Worm (Caenorhabditis elegans) whole organism, young adult: ENCODE measurements around the gene Y66H1A.5.

Experiments used
- B0035.1 ChIP-seq: sonication (generic microtip); optimal IDR thresholded peaks from 2 replicates; lab custom pipeline; 2016; ENCODE audit warnings: missing genetic modification characterization, mild to moderate bottlenecking, missing compliant biosample characterization, missing genotype, missing genetic modification reagents
- B0336.3 ChIP-seq: fragments of 200-800 bp; sonication (Bioruptor generic); IDR thresholded peaks from 2 replicates; pipeline ENCODE4 v1.3.6; 2022; ENCODE audit warnings: missing genetic modification characterization, missing compliant biosample characterization
- C17E4.6 ChIP-seq: fragments of 200-800 bp; sonication (Bioruptor generic); IDR thresholded peaks from 2 replicates; pipeline ENCODE4 v1.3.6; 2022; ENCODE audit warnings: missing genetic modification reagents, missing genetic modification characterization, missing compliant biosample characterization
- F57A8.1 ChIP-seq: fragments of 200-800 bp; sonication (Bioruptor generic); optimal IDR thresholded peaks from 2 replicates; lab custom pipeline; 2018; ENCODE audit warnings: mild to moderate bottlenecking, missing genetic modification characterization, moderate library complexity, missing compliant biosample characterization
- F57C9.4 ChIP-seq: sonication (generic microtip); optimal IDR thresholded peaks from 2 replicates; lab custom pipeline; 2017; ENCODE audit warnings: mild to moderate bottlenecking, missing genetic modification characterization, missing compliant biosample characterization
- K11D2.4 ChIP-seq: fragments of 200-800 bp; sonication (Bioruptor generic); IDR thresholded peaks from 2 replicates; pipeline ENCODE4 v1.3.6; 2022; ENCODE audit warnings: missing genetic modification reagents, missing genetic modification characterization, missing compliant biosample characterization
- K12H6.12 ChIP-seq: fragments of 200-800 bp; sonication (Bioruptor generic); optimal IDR thresholded peaks from 2 replicates; lab custom pipeline; 2018; ENCODE audit warnings: mild to moderate bottlenecking, missing genetic modification characterization, missing compliant biosample characterization
- T26A5.8 ChIP-seq: sonication (generic microtip); optimal IDR thresholded peaks from 2 replicates; lab custom pipeline; 2016; ENCODE audit warnings: missing genetic modification characterization, missing compliant biosample characterization
- Y53F4B.3 ChIP-seq: fragments of 200-800 bp; sonication (Bioruptor generic); IDR thresholded peaks from 2 replicates; pipeline ENCODE4 v1.3.6; 2022; ENCODE audit warnings: missing genetic modification reagents, missing genetic modification characterization, missing compliant biosample characterization
- Y79H2A.3 ChIP-seq: fragments of 200-800 bp; sonication (Bioruptor generic); conservative IDR thresholded peaks from 2 replicates; pipeline ENCODE4 v1.3.6; 2022; ENCODE audit warnings: missing genetic modification reagents, missing genetic modification characterization, missing compliant biosample characterization
- Y95B8A.8 ChIP-seq: fragments of 200-800 bp; sonication (Bioruptor generic); IDR thresholded peaks from 2 replicates; pipeline ENCODE4 v1.3.6; 2022; ENCODE audit warnings: missing genetic modification reagents, missing genetic modification characterization, missing compliant biosample characterization
- ZK185.1 ChIP-seq: sonication (generic microtip); optimal IDR thresholded peaks from 2 replicates; lab custom pipeline; 2016; ENCODE audit warnings: mild to moderate bottlenecking, missing genetic modification characterization, missing compliant biosample characterization; ENCODE audit not compliant: poor library complexity, severe bottlenecking
- ama-1 ChIP-seq, 3 experiments: fragments of 150-350 bp in 1 of 3; sonication (generic microtip) in 2 of 3; optimal IDR thresholded peaks; 2 replicates each; lab custom pipeline; 2014 to 2018; ENCODE audit warnings: missing biosample characterization in 2 of 3, missing genetic modification characterization in 2 of 3, missing genetic modification reagents in 2 of 3
- aptf-2 ChIP-seq: fragments of 200-800 bp; sonication (Bioruptor generic); conservative IDR thresholded peaks from 2 replicates; pipeline ENCODE4 v1.3.6; 2022; ENCODE audit warnings: missing genetic modification reagents, missing genetic modification characterization, missing compliant biosample characterization
- athp-1 ChIP-seq: sonication (generic microtip); optimal IDR thresholded peaks from 2 replicates; lab custom pipeline; 2017; ENCODE audit warnings: mild to moderate bottlenecking, missing genetic modification characterization, missing compliant biosample characterization
- attf-3 ChIP-seq: fragments of 200-800 bp; sonication (Bioruptor generic); conservative IDR thresholded peaks from 2 replicates; pipeline ENCODE4 v1.3.6; 2022; ENCODE audit warnings: missing genetic modification reagents, missing genetic modification characterization, missing compliant biosample characterization
- ccch-3 ChIP-seq: fragments of 200-800 bp; sonication (Bioruptor generic); optimal IDR thresholded peaks from 2 replicates; lab custom pipeline; 2018; ENCODE audit warnings: mild to moderate bottlenecking, missing genetic modification characterization, missing compliant biosample characterization
- cebp-1 ChIP-seq, 2 experiments: fragments of 200-800 bp in 1 of 2; sonication (Bioruptor generic) in 1 of 2; sonication (generic microtip) in 1 of 2; IDR thresholded peaks in 1 of 2; optimal IDR thresholded peaks in 1 of 2; 2 replicates each; pipeline versions ENCODE4 v1.3.6 to Lab custom; 2017 to 2022; ENCODE audit warnings: missing compliant biosample characterization in 2 of 2, missing genetic modification characterization in 2 of 2, mild to moderate bottlenecking in 1 of 2, missing genetic modification reagents in 1 of 2, moderate library complexity in 1 of 2
- cebp-2 ChIP-seq: fragments of 200-800 bp; sonication (Bioruptor generic); IDR thresholded peaks from 2 replicates; pipeline ENCODE4 v1.3.6; 2022; ENCODE audit warnings: missing genetic modification characterization, missing compliant biosample characterization
- ceh-100 ChIP-seq: fragments of 200-800 bp; sonication (Bioruptor generic); IDR thresholded peaks from 2 replicates; pipeline ENCODE4 v1.3.6; 2022; ENCODE audit warnings: missing genetic modification reagents, missing genetic modification characterization, missing compliant biosample characterization
- ceh-40 ChIP-seq: fragments of 200-800 bp; sonication (Bioruptor generic); IDR thresholded peaks from 2 replicates; pipeline ENCODE4 v1.3.6; 2022; ENCODE audit warnings: missing genetic modification characterization, missing compliant biosample characterization
- ceh-58 ChIP-seq: fragments of 200-800 bp; sonication (Bioruptor generic); IDR thresholded peaks from 2 replicates; pipeline ENCODE4 v1.3.6; 2022; ENCODE audit warnings: missing genetic modification characterization, missing compliant biosample characterization
- ceh-91 ChIP-seq: fragments of 200-800 bp; sonication (Bioruptor generic); IDR thresholded peaks from 2 replicates; pipeline ENCODE4 v1.3.6; 2022; ENCODE audit warnings: missing genetic modification reagents, missing genetic modification characterization, missing compliant biosample characterization
- ets-4 ChIP-seq: fragments of 200-800 bp; sonication (Bioruptor generic); optimal IDR thresholded peaks from 2 replicates; lab custom pipeline; 2018; ENCODE audit warnings: mild to moderate bottlenecking, missing genetic modification characterization, missing compliant biosample characterization
- him-1 ChIP-seq: sonication (generic microtip); optimal IDR thresholded peaks from 2 replicates; lab custom pipeline; 2016; ENCODE audit warnings: missing genotype, missing genetic modification reagents, missing genetic modification characterization, missing compliant biosample characterization
- lag-1 ChIP-seq: fragments of 200-800 bp; sonication (Bioruptor generic); IDR thresholded peaks from 2 replicates; pipeline ENCODE4 v1.3.6; 2022; ENCODE audit warnings: missing genetic modification reagents, missing genetic modification characterization, missing compliant biosample characterization
- lin-40 ChIP-seq: sonication (generic microtip); optimal IDR thresholded peaks from 2 replicates; lab custom pipeline; 2016; ENCODE audit warnings: missing genetic modification characterization, mild to moderate bottlenecking, missing compliant biosample characterization, missing genotype, missing genetic modification reagents
- lin-54 ChIP-seq: fragments of 200-800 bp; sonication (Bioruptor generic); optimal IDR thresholded peaks from 2 replicates; lab custom pipeline; 2018; ENCODE audit warnings: mild to moderate bottlenecking, missing genetic modification characterization, missing compliant biosample characterization
- lir-1 ChIP-seq: fragments of 200-800 bp; sonication (Bioruptor generic); conservative IDR thresholded peaks from 2 replicates; pipeline ENCODE4 v1.3.6; 2022; ENCODE audit warnings: missing genetic modification reagents, missing genetic modification characterization, missing compliant biosample characterization
- lsy-27 ChIP-seq: sonication (generic microtip); optimal IDR thresholded peaks from 2 replicates; lab custom pipeline; 2017; ENCODE audit warnings: missing genetic modification characterization, mild to moderate bottlenecking, missing compliant biosample characterization, antibody characterized with exemption, missing genotype, borderline replicate concordance; ENCODE audit not compliant: insufficient read depth
- madf-6 ChIP-seq: fragments of 200-800 bp; sonication (Bioruptor generic); IDR thresholded peaks from 2 replicates; pipeline ENCODE4 v1.3.6; 2022; ENCODE audit warnings: missing genetic modification reagents, missing genetic modification characterization, missing compliant biosample characterization
- mcd-1 ChIP-seq: fragments of 200-800 bp; sonication (Bioruptor generic); IDR thresholded peaks from 2 replicates; pipeline ENCODE4 v1.3.6; 2022; ENCODE audit warnings: missing genetic modification reagents, missing genetic modification characterization, missing compliant biosample characterization
- mxl-1 ChIP-seq: sonication (generic microtip); optimal IDR thresholded peaks from 2 replicates; lab custom pipeline; 2016; ENCODE audit warnings: missing genetic modification characterization, missing compliant biosample characterization
- nfya-1 ChIP-seq: sonication (generic microtip); optimal IDR thresholded peaks from 2 replicates; lab custom pipeline; 2017; ENCODE audit warnings: antibody characterized with exemption, missing compliant biosample characterization, missing genetic modification characterization, borderline replicate concordance; ENCODE audit not compliant: insufficient read depth
- nfyb-1 ChIP-seq: fragments of 200-800 bp; sonication (Bioruptor generic); IDR thresholded peaks from 2 replicates; pipeline ENCODE4 v1.3.6; 2022; ENCODE audit warnings: missing genetic modification reagents, missing genetic modification characterization, missing compliant biosample characterization
- nhr-179 ChIP-seq: sonication (generic microtip); optimal IDR thresholded peaks from 2 replicates; lab custom pipeline; 2016; ENCODE audit warnings: mild to moderate bottlenecking, missing genetic modification characterization, missing compliant biosample characterization
- nhr-80 ChIP-seq: sonication (generic microtip); optimal IDR thresholded peaks from 2 replicates; lab custom pipeline; 2016; ENCODE audit warnings: missing genetic modification characterization, missing compliant biosample characterization
- pha-4 ChIP-seq: fragments of 150-350 bp; sonication (generic microtip); optimal IDR thresholded peaks from 2 replicates; lab custom pipeline; 2014; ENCODE audit warnings: missing biosample characterization, missing genetic modification reagents, missing genetic modification characterization
- rcor-1 ChIP-seq: fragments of 200-800 bp; sonication (Bioruptor generic); IDR thresholded peaks from 2 replicates; pipeline ENCODE4 v1.3.6; 2022; ENCODE audit warnings: missing genetic modification reagents, missing genetic modification characterization, missing compliant biosample characterization
- rec-8 ChIP-seq, 2 experiments: sonication (generic microtip); optimal IDR thresholded peaks; 2 replicates each; lab custom pipeline; 2016; ENCODE audit warnings: mild to moderate bottlenecking in 2 of 2, missing genetic modification characterization in 2 of 2, missing genetic modification reagents in 2 of 2, missing genotype in 2 of 2, missing biosample characterization in 1 of 2, missing compliant biosample characterization in 1 of 2, moderate library complexity in 1 of 2
- repo-1 ChIP-seq: sonication (generic microtip); optimal IDR thresholded peaks from 2 replicates; lab custom pipeline; 2017; ENCODE audit warnings: mild to moderate bottlenecking, missing genetic modification characterization, missing compliant biosample characterization
- rpc-1 ChIP-seq, 2 experiments: fragments of 150-350 bp in 1 of 2; sonication (generic microtip) in 1 of 2; optimal IDR thresholded peaks; 2 replicates each; lab custom pipeline; 2014 to 2018; ENCODE audit warnings: missing biosample characterization in 1 of 2, missing genetic modification characterization in 1 of 2, missing genetic modification reagents in 1 of 2, missing genotype in 1 of 2
- snpc-1.1 ChIP-seq: sonication (generic microtip); optimal IDR thresholded peaks from 2 replicates; lab custom pipeline; 2017; ENCODE audit warnings: missing genetic modification characterization, mild to moderate bottlenecking, missing compliant biosample characterization, antibody characterized with exemption, moderate library complexity, missing genotype, missing genetic modification reagents; ENCODE audit not compliant: insufficient read depth
- sptf-2 ChIP-seq: fragments of 200-800 bp; sonication (Bioruptor generic); optimal IDR thresholded peaks from 2 replicates; lab custom pipeline; 2018; ENCODE audit warnings: mild to moderate bottlenecking, missing genetic modification characterization, missing compliant biosample characterization
- tbp1 ChIP-seq: fragments of 200-800 bp; sonication (Bioruptor generic); optimal IDR thresholded peaks from 2 replicates; lab custom pipeline; 2018; ENCODE audit warnings: mild to moderate bottlenecking, missing genetic modification characterization, missing compliant biosample characterization
- xnd-1 ChIP-seq: sonication (generic microtip); optimal IDR thresholded peaks from 2 replicates; lab custom pipeline; 2016; ENCODE audit warnings: missing genotype, missing genetic modification reagents, missing genetic modification characterization, missing compliant biosample characterization

The Y66H1A.5 gene

ce11 chrIV:445377-445776 lies 16.4 kb upstream of the Y66H1A.5 start, which contains the start of gene dpm-1:
TSS of gene dpm-1 (plus strand) at chrIV:445677.
- TF ChIP-seq lsy-27 (no peak), lin-54 (GFP tag; lab: Kevin White, UChicago) (no peak), lir-1 (no peak), pha-4 (tag; lab: Kevin White, UChicago) (no peak)

DNA sequence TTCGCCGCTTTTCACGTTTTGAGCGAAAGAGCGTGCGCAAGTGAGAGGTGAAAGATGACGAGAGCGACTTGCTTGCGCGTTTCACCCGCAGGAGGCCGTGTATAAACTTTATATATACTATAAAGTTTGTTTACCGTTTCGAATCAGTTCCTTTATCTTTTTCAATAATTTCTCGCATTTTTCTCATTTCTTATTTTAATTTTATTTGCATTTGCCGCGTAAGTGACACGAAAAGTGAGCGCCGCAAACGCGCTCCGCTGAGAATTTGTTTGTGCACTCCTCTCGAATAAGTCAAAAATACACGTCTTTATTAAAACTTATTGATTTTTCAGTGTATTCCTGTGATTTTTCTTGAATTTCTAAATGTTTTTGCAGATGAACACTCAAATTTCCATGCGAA lies 14.7 kb upstream of the Y66H1A.5 start, which contains the start of gene mrpl-55:
Gene mrpl-55, plus strand, starts transcription at position 364 of the 400 bp plus-strand sequence.
- TF ChIP-seq B0336.3 (GFP tag; lab: Robert Waterston, UW): peak; percentile 40; the same call in 1 of the 2 replicates
- TF ChIP-seq ets-4 (GFP tag; lab: Kevin White, UChicago): no peak
- TF ChIP-seq F57C9.4: no peak
- no peak for TF ChIP-seq nhr-80
- peak; percentile 49 for TF ChIP-seq athp-1 (tag; lab: Kevin White, UChicago)
- TF ChIP-seq nfyb-1 (GFP tag; lab: Robert Waterston, UW): no peak
- 0 out of 2 replicates have a peak, but pooled peaks have one; percentile 8 for TF ChIP-seq aptf-2 (GFP tag; lab: Robert Waterston, UW)
- peak; percentile 55 for TF ChIP-seq ZK185.1
- no peak for TF ChIP-seq ama-1 (optimal IDR thresholded peaks at IDR 0.05; lab: Kevin White, UChicago)
- TF ChIP-seq ama-1 (GFP tag; optimal IDR thresholded peaks at IDR 0.05; lab: Kevin White, UChicago): no peak
- TF ChIP-seq repo-1 (tag; lab: Kevin White, UChicago): no peak
- no peak for TF ChIP-seq cebp-1 (GFP tag; IDR thresholded peaks at IDR 0.05; lab: Robert Waterston, UW)
- TF ChIP-seq cebp-1 (tag; optimal IDR thresholded peaks at IDR 0.05; lab: Kevin White, UChicago): peak; percentile 59
- TF ChIP-seq Y95B8A.8 (GFP tag; lab: Robert Waterston, UW): no peak
- TF ChIP-seq ceh-100 (GFP tag; lab: Robert Waterston, UW): peak; percentile 65
- no peak for TF ChIP-seq rcor-1 (GFP tag; lab: Robert Waterston, UW)
- no peak for TF ChIP-seq ceh-40 (GFP tag; lab: Robert Waterston, UW)
- TF ChIP-seq rec-8 (tag; optimal IDR thresholded peaks at IDR 0.05; lab: Kevin White, UChicago): no peak
- no peak for TF ChIP-seq T26A5.8
- peak; percentile 50 for TF ChIP-seq tbp1
- no peak for TF ChIP-seq cebp-2 (GFP tag; lab: Robert Waterston, UW)
- TF ChIP-seq xnd-1: no peak
- 0 out of 2 replicates have a peak, but pooled peaks have one; percentile 24 for TF ChIP-seq attf-3 (GFP tag; lab: Robert Waterston, UW)
- TF ChIP-seq ceh-91 (GFP tag; lab: Robert Waterston, UW): no peak
- no peak for TF ChIP-seq F57A8.1 (GFP tag; lab: Kevin White, UChicago)
- no peak for TF ChIP-seq rpc-1 (optimal IDR thresholded peaks at IDR 0.05; lab: Kevin White, UChicago)
- no peak for TF ChIP-seq rpc-1 (tag; optimal IDR thresholded peaks at IDR 0.05; lab: Kevin White, UChicago)
- no peak for TF ChIP-seq Y53F4B.3 (GFP tag; lab: Robert Waterston, UW)
- peak; percentile 79 for TF ChIP-seq lin-40
- TF ChIP-seq ceh-58 (GFP tag; lab: Robert Waterston, UW): no peak
- TF ChIP-seq him-1 (tag; lab: Kevin White, UChicago): peak; percentile 41
- TF ChIP-seq madf-6 (GFP tag; lab: Robert Waterston, UW): 0 out of 2 replicates have a peak, but pooled peaks have one; percentile 27
- no peak for TF ChIP-seq nhr-179 (tag; lab: Kevin White, UChicago)
- TF ChIP-seq B0035.1 (tag; lab: Kevin White, UChicago): no peak
- TF ChIP-seq snpc-1.1: no peak
- TF ChIP-seq Y79H2A.3 (GFP tag; lab: Robert Waterston, UW): no peak
- TF ChIP-seq mcd-1 (GFP tag; lab: Robert Waterston, UW): peak; percentile 98
- no peak for TF ChIP-seq sptf-2 (GFP tag; lab: Kevin White, UChicago)
- no peak for TF ChIP-seq nfya-1
- no peak for TF ChIP-seq ccch-3
- TF ChIP-seq lag-1 (GFP tag; lab: Robert Waterston, UW): no peak
- peak; percentile 29 for TF ChIP-seq K12H6.12 (tag; lab: Kevin White, UChicago)
- TF ChIP-seq K11D2.4: peak; percentile 13; the same call in 1 of the 2 replicates
- no peak for TF ChIP-seq mxl-1 (tag; lab: Kevin White, UChicago)
- no peak for TF ChIP-seq C17E4.6 (GFP tag; lab: Robert Waterston, UW)
